Fruit fly (Drosophila melanogaster) whole organism, embryonic: ENCODE measurements around the gene CG2964.

Experiments
- CG10565 ChIP-seq: fragments of 200-800 bp; sonication (Bioruptor generic); optimal IDR thresholded peaks from 3 replicates; lab custom pipeline; 2016; ENCODE audit warnings: missing biosample characterization, mild to moderate bottlenecking, missing genetic modification characterization
- CG11695 ChIP-seq: fragments of 200-800 bp; sonication (Bioruptor generic); IDR thresholded peaks from 3 replicates; pipeline ENCODE4 v1.3.6; 2022; ENCODE audit warnings: missing biosample characterization, missing genetic modification characterization
- CG12219 ChIP-seq: fragments of 200-800 bp; sonication (Bioruptor generic); optimal IDR thresholded peaks from 3 replicates; lab custom pipeline; 2018; ENCODE audit warnings: missing biosample characterization, mild to moderate bottlenecking, missing genetic modification characterization
- CG13424 ChIP-seq: fragments of 200-800 bp; sonication (Bioruptor generic); optimal IDR thresholded peaks from 2 replicates; lab custom pipeline; 2019; ENCODE audit warnings: missing biosample characterization, mild to moderate bottlenecking, missing genetic modification characterization, moderate library complexity
- CG14014 ChIP-seq: fragments of 200-800 bp; sonication (Bioruptor generic); IDR thresholded peaks from 2 replicates; pipeline ENCODE4 v1.3.6; 2022; ENCODE audit warnings: missing biosample characterization, missing genetic modification characterization
- CG15696 ChIP-seq: fragments of 200-800 bp; sonication (Bioruptor generic); optimal IDR thresholded peaks from 2 replicates; lab custom pipeline; 2019; ENCODE audit warnings: missing biosample characterization, mild to moderate bottlenecking, missing genetic modification characterization, moderate library complexity
- CG17385 ChIP-seq: fragments of 200-800 bp; sonication (Bioruptor generic); optimal IDR thresholded peaks from 3 replicates; lab custom pipeline; 2018; ENCODE audit warnings: missing biosample characterization, mild to moderate bottlenecking, missing genetic modification characterization
- CG1832 ChIP-seq: fragments of 200-800 bp; sonication (Bioruptor generic); optimal IDR thresholded peaks from 2 replicates; lab custom pipeline; 2017; ENCODE audit warnings: missing biosample characterization, mild to moderate bottlenecking, missing genetic modification characterization, inconsistent platforms
- CG18476 ChIP-seq: fragments of 200-800 bp; sonication (Bioruptor generic); optimal IDR thresholded peaks from 2 replicates; lab custom pipeline; 2016; ENCODE audit warnings: missing biosample characterization, mild to moderate bottlenecking, missing genetic modification characterization
- CG2202 ChIP-seq: fragments of 200-800 bp; sonication (Bioruptor generic); optimal IDR thresholded peaks from 2 replicates; lab custom pipeline; 2018; ENCODE audit warnings: missing biosample characterization, mild to moderate bottlenecking, missing genetic modification characterization
- CG31441 ChIP-seq: fragments of 200-800 bp; sonication (Bioruptor generic); IDR thresholded peaks from 2 replicates; pipeline ENCODE4 v1.3.6; 2022; ENCODE audit warnings: missing biosample characterization, missing genetic modification characterization
- CG3726 ChIP-seq: fragments of 200-800 bp; sonication (Bioruptor generic); IDR thresholded peaks from 3 replicates; pipeline ENCODE4, ENCODE4 v1.3.6; 2022; ENCODE audit warnings: missing biosample characterization, missing genetic modification characterization
- CG4707 ChIP-seq: fragments of 200-800 bp; sonication (Bioruptor generic); optimal IDR thresholded peaks from 2 replicates; lab custom pipeline; 2018; ENCODE audit warnings: missing biosample characterization, mild to moderate bottlenecking, missing genetic modification characterization, moderate library complexity
- CG4820 ChIP-seq: fragments of 200-800 bp; sonication (Bioruptor generic); optimal IDR thresholded peaks from 3 replicates; lab custom pipeline; 2016; ENCODE audit warnings: missing biosample characterization, missing genetic modification characterization
- CG7928 ChIP-seq: fragments of 200-800 bp; sonication (Bioruptor generic); optimal IDR thresholded peaks from 2 replicates; lab custom pipeline; 2017; ENCODE audit warnings: missing biosample characterization, mild to moderate bottlenecking, missing genetic modification characterization
- CG7963 ChIP-seq: fragments of 200-800 bp; sonication (Bioruptor generic); IDR thresholded peaks from 3 replicates; pipeline ENCODE4 v1.3.6; 2022; ENCODE audit warnings: missing biosample characterization, missing genetic modification characterization; ENCODE audit not compliant: partially characterized antibody
- CG8924 ChIP-seq: fragments of 200-800 bp; optimal IDR thresholded peaks from 3 replicates; lab custom pipeline; 2019; ENCODE audit warnings: missing biosample characterization, mild to moderate bottlenecking, missing genetic modification characterization, moderate library complexity
- CoRest ChIP-seq: fragments of 200-800 bp; sonication (Bioruptor generic); optimal IDR thresholded peaks from 3 replicates; lab custom pipeline; 2018; ENCODE audit warnings: missing biosample characterization, mild to moderate bottlenecking, missing genetic modification characterization, moderate library complexity
- Deaf1 ChIP-seq: fragments of 200-800 bp; optimal IDR thresholded peaks from 3 replicates; lab custom pipeline; 2019; ENCODE audit warnings: missing biosample characterization, mild to moderate bottlenecking, missing genetic modification characterization, moderate library complexity
- E2f1 ChIP-seq: fragments of 200-800 bp; sonication (Bioruptor generic); IDR thresholded peaks from 2 replicates; pipeline ENCODE4 v1.3.6; 2022; ENCODE audit warnings: missing biosample characterization, missing genetic modification characterization
- Fer2 ChIP-seq: fragments of 200-800 bp; sonication (Bioruptor generic); optimal IDR thresholded peaks from 2 replicates; lab custom pipeline; 2018; ENCODE audit warnings: missing biosample characterization, mild to moderate bottlenecking, missing genetic modification characterization, moderate library complexity
- H15 ChIP-seq: fragments of 200-800 bp; sonication (Bioruptor generic); IDR thresholded peaks from 3 replicates; pipeline ENCODE4 v1.3.6; 2022; ENCODE audit warnings: missing biosample characterization, missing genetic modification characterization
- H2.0 ChIP-seq: fragments of 200-800 bp; sonication (Bioruptor generic); IDR thresholded peaks from 2 replicates; pipeline ENCODE4 v1.3.6; 2022; ENCODE audit warnings: missing biosample characterization, missing genetic modification characterization
- Hey ChIP-seq: fragments of 200-800 bp; sonication (Bioruptor generic); optimal IDR thresholded peaks from 3 replicates; lab custom pipeline; 2018; ENCODE audit warnings: missing biosample characterization, mild to moderate bottlenecking, missing genetic modification characterization
- Hmx ChIP-seq: fragments of 200-800 bp; sonication (Bioruptor generic); optimal IDR thresholded peaks from 2 replicates; lab custom pipeline; 2016; ENCODE audit warnings: missing biosample characterization, missing genetic modification characterization
- Hsf ChIP-seq: fragments of 200-800 bp; sonication (Bioruptor generic); optimal IDR thresholded peaks from 3 replicates; lab custom pipeline; 2016; ENCODE audit warnings: missing biosample characterization, missing genetic modification characterization
- MTF-1 ChIP-seq: fragments of 200-800 bp; sonication (Bioruptor generic); optimal IDR thresholded peaks from 2 replicates; lab custom pipeline; 2018; ENCODE audit warnings: missing biosample characterization, mild to moderate bottlenecking, missing genetic modification characterization, borderline replicate concordance
- Mrtf ChIP-seq: fragments of 200-800 bp; sonication (Bioruptor generic); IDR thresholded peaks from 3 replicates; pipeline ENCODE4 v1.3.6; 2022; ENCODE audit warnings: missing biosample characterization, missing genetic modification characterization
- Sox102F ChIP-seq: fragments of 200-800 bp; sonication (Bioruptor generic); optimal IDR thresholded peaks from 2 replicates; lab custom pipeline; 2018; ENCODE audit warnings: missing biosample characterization, mild to moderate bottlenecking, missing genetic modification characterization, moderate library complexity
- abd-A ChIP-seq: fragments of 200-800 bp; sonication (Bioruptor generic); optimal IDR thresholded peaks from 3 replicates; lab custom pipeline; 2019; ENCODE audit warnings: missing biosample characterization, mild to moderate bottlenecking, missing genetic modification characterization, moderate library complexity
- ara ChIP-seq: fragments of 200-800 bp; sonication (Bioruptor generic); IDR thresholded peaks from 2 replicates; pipeline ENCODE4 v1.3.6; 2022; ENCODE audit warnings: missing biosample characterization, missing genetic modification characterization
- bsh ChIP-seq, 2 experiments: fragments of 200-800 bp; sonication (Bioruptor generic); optimal IDR thresholded peaks; 2 replicates each; lab custom pipeline; 2017 to 2018; ENCODE audit warnings: mild to moderate bottlenecking in 2 of 2, missing biosample characterization in 2 of 2, missing genetic modification characterization in 2 of 2, moderate library complexity in 1 of 2
- danr ChIP-seq: fragments of 200-800 bp; sonication (Bioruptor generic); IDR thresholded peaks from 2 replicates; pipeline ENCODE4 v1.3.6; 2022; ENCODE audit warnings: missing biosample characterization, missing genetic modification characterization
- dpn ChIP-seq, 2 experiments: fragments of 200-800 bp; sonication (Bioruptor generic); optimal IDR thresholded peaks; 3 replicates each; lab custom pipeline; 2016; ENCODE audit warnings: missing biosample characterization in 2 of 2, missing genetic modification characterization in 2 of 2
- esg ChIP-seq: fragments of 200-800 bp; sonication (Bioruptor generic); conservative IDR thresholded peaks from 2 replicates; pipeline ENCODE4 v1.3.6; 2022; ENCODE audit warnings: missing biosample characterization, missing genetic modification characterization
- fd96Cb ChIP-seq: fragments of 200-800 bp; sonication (Bioruptor generic); optimal IDR thresholded peaks from 2 replicates; lab custom pipeline; 2018; ENCODE audit warnings: missing biosample characterization, mild to moderate bottlenecking, missing genetic modification characterization, moderate library complexity
- gcm2 ChIP-seq: fragments of 200-800 bp; sonication (Bioruptor generic); optimal IDR thresholded peaks from 2 replicates; lab custom pipeline; 2016; ENCODE audit warnings: missing biosample characterization, missing genetic modification characterization
- gem ChIP-seq: fragments of 200-800 bp; sonication (Bioruptor generic); optimal IDR thresholded peaks from 2 replicates; lab custom pipeline; 2019; ENCODE audit warnings: missing biosample characterization, mild to moderate bottlenecking, missing genetic modification characterization, moderate library complexity
- gt ChIP-seq: fragments of 200-800 bp; sonication (Bioruptor generic); IDR thresholded peaks from 2 replicates; pipeline ENCODE4 v1.3.6; 2022; ENCODE audit warnings: missing biosample characterization, missing genetic modification characterization
- lbe ChIP-seq: fragments of 200-800 bp; sonication (Bioruptor generic); optimal IDR thresholded peaks from 2 replicates; lab custom pipeline; 2016; ENCODE audit warnings: missing biosample characterization, mild to moderate bottlenecking, missing genetic modification characterization
- nerfin-2 ChIP-seq: fragments of 200-800 bp; sonication (Bioruptor generic); IDR thresholded peaks from 2 replicates; pipeline ENCODE4 v1.3.6; 2022; ENCODE audit warnings: missing biosample characterization, missing genetic modification characterization; ENCODE audit not compliant: partially characterized antibody
- pfk ChIP-seq: fragments of 200-800 bp; sonication (Bioruptor generic); optimal IDR thresholded peaks from 2 replicates; lab custom pipeline; 2018; ENCODE audit warnings: missing biosample characterization, mild to moderate bottlenecking, missing genetic modification characterization, moderate library complexity
- pros ChIP-seq: fragments of 200-800 bp; sonication (Bioruptor generic); optimal IDR thresholded peaks from 3 replicates; lab custom pipeline; 2019; ENCODE audit warnings: missing biosample characterization, mild to moderate bottlenecking, missing genetic modification characterization, moderate library complexity
- rib ChIP-seq: fragments of 200-800 bp; sonication (Bioruptor generic); IDR thresholded peaks from 2 replicates; pipeline ENCODE4 v1.3.6; 2022; ENCODE audit warnings: missing biosample characterization, missing genetic modification characterization
- sqz ChIP-seq: fragments of 200-800 bp; sonication (Bioruptor generic); optimal IDR thresholded peaks from 3 replicates; lab custom pipeline; 2018; ENCODE audit warnings: missing biosample characterization, mild to moderate bottlenecking, missing genetic modification characterization
- tio ChIP-seq: fragments of 200-800 bp; sonication (Bioruptor generic); optimal IDR thresholded peaks from 2 replicates; lab custom pipeline; 2017; ENCODE audit warnings: missing biosample characterization, missing genetic modification characterization, inconsistent platforms
- vvl ChIP-seq: fragments of 200-800 bp; sonication (Bioruptor generic); IDR thresholded peaks from 2 replicates; pipeline ENCODE4 v1.3.6; 2022; ENCODE audit warnings: missing biosample characterization, missing genetic modification characterization
- wor ChIP-seq: fragments of 200-800 bp; sonication (Bioruptor generic); IDR thresholded peaks from 2 replicates; pipeline ENCODE4 v1.3.6; 2022; ENCODE audit warnings: missing biosample characterization, missing genetic modification characterization

Gene CG2964

dm6 chr2L:2765659-2766373 is 46.4 kb upstream of the CG2964 start, which contains the start of the genes Snx21 and aph-1 (continued):
- TF ChIP-seq CoRest (tag; lab: Kevin White, UChicago), result peak; percentile 95
- TF ChIP-seq dpn (GFP tag; optimal IDR thresholded peaks at IDR 0.05; lab: Kevin White, UChicago), result peak; percentile 88 to 92
- peak; percentile 83 for TF ChIP-seq danr
- TF ChIP-seq gcm2 (GFP tag; lab: Kevin White, UChicago), result peak; percentile 32
- TF ChIP-seq Mrtf (GFP tag; lab: Robert Waterston, UW), result peak; percentile 77
- TF ChIP-seq gem, result peak; percentile 97
- TF ChIP-seq Hmx (GFP tag; lab: Kevin White, UChicago), result peak; percentile 77
- peak; percentile 93 for TF ChIP-seq CG11695 (GFP tag; lab: Robert Waterston, UW)
- peak; percentile 12 for TF ChIP-seq pfk (GFP tag; lab: Kevin White, UChicago)
- peak; percentile 86 for TF ChIP-seq CG18476 (GFP tag; lab: Kevin White, UChicago)
- TF ChIP-seq E2f1 (GFP tag; lab: Robert Waterston, UW), result peak; percentile 89
- TF ChIP-seq CG13424 (tag; lab: Kevin White, UChicago), result peak; percentile 94
- peak; percentile 57 for TF ChIP-seq H15 (GFP tag; lab: Robert Waterston, UW)
- TF ChIP-seq fd96Cb (tag; lab: Kevin White, UChicago), result peak; percentile 90
- peak; percentile 87 for TF ChIP-seq CG4820
- peak; percentile 72 for TF ChIP-seq gt (GFP tag; lab: Robert Waterston, UW)
- peak; percentile 94 for TF ChIP-seq CG31441 (GFP tag; lab: Robert Waterston, UW)
- TF ChIP-seq CG10565 (GFP tag; lab: Kevin White, UChicago), result peak; percentile 54
- peak; percentile 85 for TF ChIP-seq abd-A (tag; lab: Kevin White, UChicago)
- peak; percentile 83 for TF ChIP-seq CG12219
- TF ChIP-seq CG2202 (tag; lab: Kevin White, UChicago), result peak; percentile 69
- TF ChIP-seq ara (GFP tag; lab: Robert Waterston, UW), result peak; percentile 74
- peak; percentile 94 for TF ChIP-seq CG8924
- peak; percentile 75 for TF ChIP-seq wor
- peak; percentile 87 for TF ChIP-seq Hsf (GFP tag; lab: Kevin White, UChicago)
- TF ChIP-seq Fer2 (tag; lab: Kevin White, UChicago), result peak; percentile 82
- peak; percentile 79 for TF ChIP-seq H2.0
- peak; percentile 92 for TF ChIP-seq tio (GFP tag; lab: Kevin White, UChicago)
- TF ChIP-seq sqz (GFP tag; lab: Kevin White, UChicago), result peak; percentile 92
- peak; percentile 91 for TF ChIP-seq CG17385 (GFP tag; lab: Kevin White, UChicago)
- peak; percentile 88 for TF ChIP-seq lbe (GFP tag; lab: Kevin White, UChicago)
- peak; percentile 57 for TF ChIP-seq Hey (tag; lab: Kevin White, UChicago)
- peak; percentile 69 for TF ChIP-seq rib
- peak; percentile 82; the same call in 2 of the 3 replicates for TF ChIP-seq CG3726 (GFP tag; lab: Robert Waterston, UW)
- no peak for TF ChIP-seq CG7963
- no peak for TF ChIP-seq nerfin-2 (GFP tag; lab: Robert Waterston, UW)
- TF ChIP-seq vvl (GFP tag; lab: Robert Waterston, UW), result peak; percentile 94
- TF ChIP-seq CG15696 (tag; lab: Kevin White, UChicago), result peak; percentile 91
- no peak for TF ChIP-seq CG1832
- TF ChIP-seq esg (GFP tag; lab: Robert Waterston, UW), result peak; percentile 85
- peak; percentile 65 for TF ChIP-seq CG7928 (GFP tag; lab: Kevin White, UChicago)
- TF ChIP-seq bsh (GFP tag; optimal IDR thresholded peaks at IDR 0.05; lab: Kevin White, UChicago), result peak; percentile 64 to 93
- TF ChIP-seq pros, result peak; percentile 46
- TF ChIP-seq CG4707 (GFP tag; lab: Kevin White, UChicago), result peak; percentile 51
- TF ChIP-seq Sox102F (GFP tag; lab: Kevin White, UChicago), result peak; percentile 92
- TF ChIP-seq CG14014 (GFP tag; lab: Robert Waterston, UW), result peak; percentile 85
- peak; percentile 75 for TF ChIP-seq Deaf1 (tag; lab: Kevin White, UChicago)
- peak; percentile 50 for TF ChIP-seq MTF-1
